Fruit fly (Drosophila melanogaster) whole organism, embryonic: Measurements from ENCODE around the gene CG5214.

ENCODE experiments used
- Atf-2 ChIP-seq: fragments of 200-800 bp; sonication (Bioruptor generic); optimal IDR thresholded peaks from 2 replicates; lab custom pipeline; 2016; ENCODE audit warnings: missing biosample characterization, missing genetic modification characterization
- C15 ChIP-seq: fragments of 200-800 bp; sonication (Bioruptor generic); IDR thresholded peaks from 3 replicates; pipeline ENCODE4 v1.3.6; 2022; ENCODE audit warnings: missing biosample characterization, missing genetic modification characterization
- CG10209 ChIP-seq: fragments of 200-800 bp; sonication (Bioruptor generic); optimal IDR thresholded peaks from 3 replicates; lab custom pipeline; 2017; ENCODE audit warnings: missing biosample characterization, mild to moderate bottlenecking, missing genetic modification characterization, missing genetic modification reagents
- CG12071 ChIP-seq: fragments of 200-800 bp; sonication (Bioruptor generic); optimal IDR thresholded peaks from 3 replicates; lab custom pipeline; 2018; ENCODE audit warnings: missing biosample characterization, mild to moderate bottlenecking, missing genetic modification characterization
- CG13296 ChIP-seq: fragments of 200-800 bp; sonication (Bioruptor generic); optimal IDR thresholded peaks from 3 replicates; lab custom pipeline; 2018; ENCODE audit warnings: missing biosample characterization, mild to moderate bottlenecking, missing genetic modification characterization
- CG13775 ChIP-seq: fragments of 200-800 bp; sonication (Bioruptor generic); optimal IDR thresholded peaks from 3 replicates; lab custom pipeline; 2017; ENCODE audit warnings: missing biosample characterization, mild to moderate bottlenecking, missing genetic modification characterization
- CG13894 ChIP-seq: fragments of 200-800 bp; sonication (Bioruptor generic); optimal IDR thresholded peaks from 3 replicates; lab custom pipeline; 2018; ENCODE audit warnings: missing biosample characterization, mild to moderate bottlenecking, missing genetic modification characterization, moderate library complexity
- CG14441 ChIP-seq: fragments of 200-800 bp; sonication (Bioruptor generic); IDR thresholded peaks from 2 replicates; pipeline ENCODE4 v1.3.6; 2022; ENCODE audit warnings: missing biosample characterization, missing genetic modification characterization
- CG17802 ChIP-seq: fragments of 200-800 bp; sonication (Bioruptor generic); optimal IDR thresholded peaks from 2 replicates; lab custom pipeline; 2018; ENCODE audit warnings: missing biosample characterization, mild to moderate bottlenecking, missing genetic modification characterization, moderate library complexity
- CG2712 ChIP-seq: fragments of 200-800 bp; optimal IDR thresholded peaks from 3 replicates; lab custom pipeline; 2019; ENCODE audit warnings: missing biosample characterization, mild to moderate bottlenecking, missing genetic modification characterization, moderate library complexity
- CG31365 ChIP-seq: fragments of 200-800 bp; sonication (Bioruptor generic); optimal IDR thresholded peaks from 2 replicates; lab custom pipeline; 2018; ENCODE audit warnings: missing biosample characterization, mild to moderate bottlenecking, missing genetic modification characterization
- CG34376 ChIP-seq: fragments of 200-800 bp; sonication (Bioruptor generic); optimal IDR thresholded peaks from 2 replicates; lab custom pipeline; 2018; ENCODE audit warnings: missing biosample characterization, mild to moderate bottlenecking, missing genetic modification characterization
- CG3726 ChIP-seq: fragments of 200-800 bp; sonication (Bioruptor generic); IDR thresholded peaks from 3 replicates; pipeline ENCODE4, ENCODE4 v1.3.6; 2022; ENCODE audit warnings: missing biosample characterization, missing genetic modification characterization
- CG43689 ChIP-seq: fragments of 200-800 bp; sonication (Bioruptor generic); IDR thresholded peaks from 2 replicates; pipeline ENCODE4 v1.3.6; 2022; ENCODE audit warnings: missing biosample characterization, missing genetic modification characterization
- CG4424 ChIP-seq: fragments of 200-800 bp; sonication (Bioruptor generic); optimal IDR thresholded peaks from 3 replicates; lab custom pipeline; 2016; ENCODE audit warnings: missing biosample characterization, missing genetic modification characterization
- CG5180 ChIP-seq: fragments of 200-800 bp; sonication (Bioruptor generic); optimal IDR thresholded peaks from 3 replicates; lab custom pipeline; 2017; ENCODE audit warnings: missing biosample characterization, missing genetic modification characterization, mild to moderate bottlenecking, moderate library complexity, missing genetic modification reagents
- CG6689 ChIP-seq: fragments of 200-800 bp; sonication (Bioruptor generic); IDR thresholded peaks from 2 replicates; pipeline ENCODE4 v1.3.6; 2022; ENCODE audit warnings: missing biosample characterization, missing genetic modification characterization
- CG7556 ChIP-seq: fragments of 200-800 bp; sonication (Bioruptor generic); optimal IDR thresholded peaks from 2 replicates; lab custom pipeline; 2017; ENCODE audit warnings: missing biosample characterization, mild to moderate bottlenecking, missing genetic modification characterization
- CG7839 ChIP-seq: fragments of 200-800 bp; sonication (Bioruptor generic); optimal IDR thresholded peaks from 3 replicates; lab custom pipeline; 2018; ENCODE audit warnings: missing biosample characterization, mild to moderate bottlenecking, missing genetic modification characterization, moderate library complexity
- CG9797 ChIP-seq: fragments of 200-800 bp; sonication (Bioruptor generic); optimal IDR thresholded peaks from 3 replicates; lab custom pipeline; 2018; ENCODE audit warnings: missing biosample characterization, mild to moderate bottlenecking, missing genetic modification characterization
- Dip3 ChIP-seq: fragments of 200-800 bp; sonication (Bioruptor generic); optimal IDR thresholded peaks from 3 replicates; lab custom pipeline; 2016; ENCODE audit warnings: missing biosample characterization, missing genetic modification characterization
- Dll ChIP-seq: fragments of 200-800 bp; sonication (Bioruptor generic); IDR thresholded peaks from 4 replicates; pipeline ENCODE4 v1.3.6; 2022; ENCODE audit warnings: missing biosample characterization, missing genetic modification characterization; ENCODE audit not compliant: partially characterized antibody
- Ets65A ChIP-seq: fragments of 200-800 bp; sonication (Bioruptor generic); peaks from one replicate; lab custom pipeline; 2016; ENCODE audit warnings: missing biosample characterization, missing genetic modification characterization
- GATAe ChIP-seq: fragments of 200-800 bp; sonication (Bioruptor generic); conservative IDR thresholded peaks from 2 replicates; pipeline ENCODE4 v1.3.6; 2022; ENCODE audit warnings: missing biosample characterization, missing genetic modification characterization
- HLH3B ChIP-seq: fragments of 200-800 bp; sonication (Bioruptor generic); IDR thresholded peaks from 2 replicates; pipeline ENCODE4 v1.3.6; 2022; ENCODE audit warnings: missing biosample characterization, missing genetic modification characterization
- HLH4C ChIP-seq: fragments of 200-800 bp; sonication (Bioruptor generic); IDR thresholded peaks from 3 replicates; pipeline ENCODE4 v1.3.6; 2022; ENCODE audit warnings: missing biosample characterization, missing genetic modification characterization; ENCODE audit not compliant: partially characterized antibody
- Hey ChIP-seq: fragments of 200-800 bp; sonication (Bioruptor generic); optimal IDR thresholded peaks from 3 replicates; lab custom pipeline; 2018; ENCODE audit warnings: missing biosample characterization, mild to moderate bottlenecking, missing genetic modification characterization
- Hmx ChIP-seq: fragments of 200-800 bp; sonication (Bioruptor generic); optimal IDR thresholded peaks from 2 replicates; lab custom pipeline; 2016; ENCODE audit warnings: missing biosample characterization, missing genetic modification characterization
- MTF-1 ChIP-seq: fragments of 200-800 bp; sonication (Bioruptor generic); optimal IDR thresholded peaks from 2 replicates; lab custom pipeline; 2018; ENCODE audit warnings: missing biosample characterization, mild to moderate bottlenecking, missing genetic modification characterization, borderline replicate concordance
- NFAT ChIP-seq: fragments of 200-800 bp; sonication (Bioruptor generic); IDR thresholded peaks from 2 replicates; pipeline ENCODE4 v1.3.6; 2022; ENCODE audit warnings: missing biosample characterization, missing genetic modification characterization
- Neu2 ChIP-seq: fragments of 200-800 bp; sonication (Bioruptor generic); optimal IDR thresholded peaks from 3 replicates; lab custom pipeline; 2016; ENCODE audit warnings: missing biosample characterization, missing genetic modification characterization, borderline replicate concordance
- Six4 ChIP-seq: fragments of 200-800 bp; sonication (Bioruptor generic); optimal IDR thresholded peaks from 2 replicates; lab custom pipeline; 2016; ENCODE audit warnings: missing biosample characterization, missing genetic modification characterization
- Sox102F ChIP-seq: fragments of 200-800 bp; sonication (Bioruptor generic); optimal IDR thresholded peaks from 2 replicates; lab custom pipeline; 2018; ENCODE audit warnings: missing biosample characterization, mild to moderate bottlenecking, missing genetic modification characterization, moderate library complexity
- al ChIP-seq: fragments of 200-800 bp; sonication (Bioruptor generic); IDR thresholded peaks from 2 replicates; pipeline ENCODE4 v1.3.6; 2022; ENCODE audit warnings: missing biosample characterization, missing genetic modification characterization
- ara ChIP-seq: fragments of 200-800 bp; sonication (Bioruptor generic); IDR thresholded peaks from 2 replicates; pipeline ENCODE4 v1.3.6; 2022; ENCODE audit warnings: missing biosample characterization, missing genetic modification characterization
- chif ChIP-seq, 2 experiments: fragments of 200-800 bp; sonication (Bioruptor generic); optimal IDR thresholded peaks; 3 replicates each; lab custom pipeline; 2016; ENCODE audit warnings: missing biosample characterization in 2 of 2, missing genetic modification characterization in 2 of 2
- da ChIP-seq: fragments of 200-800 bp; sonication (Bioruptor generic); optimal IDR thresholded peaks from 2 replicates; lab custom pipeline; 2016; ENCODE audit warnings: missing biosample characterization, missing genetic modification characterization
- dan ChIP-seq: fragments of 200-800 bp; sonication (Bioruptor generic); IDR thresholded peaks from 2 replicates; pipeline ENCODE4 v1.3.6; 2022; ENCODE audit warnings: missing biosample characterization, missing genetic modification characterization
- ewg ChIP-seq: fragments of 200-800 bp; sonication (Bioruptor generic); optimal IDR thresholded peaks from 3 replicates; lab custom pipeline; 2017; ENCODE audit warnings: mild to moderate bottlenecking, missing biosample characterization, missing genetic modification reagents, missing genetic modification characterization
- gcm ChIP-seq: fragments of 200-800 bp; sonication (Bioruptor generic); optimal IDR thresholded peaks from 2 replicates; lab custom pipeline; 2019; ENCODE audit warnings: missing biosample characterization, mild to moderate bottlenecking, missing genetic modification characterization, moderate library complexity
- kni ChIP-seq: fragments of 200-800 bp; sonication (Bioruptor generic); optimal IDR thresholded peaks from 3 replicates; lab custom pipeline; 2017; ENCODE audit warnings: mild to moderate bottlenecking, missing biosample characterization, missing genetic modification reagents, missing genetic modification characterization
- lola ChIP-seq, 3 experiments: fragments of >200 bp in 2 of 3; fragments of 200-800 bp in 1 of 3; sonication (Bioruptor generic) in 1 of 3; optimal IDR thresholded peaks; 2 replicates each; lab custom pipeline; 2017 to 2019; ENCODE audit warnings: missing biosample characterization in 3 of 3, missing genetic modification characterization in 3 of 3, mild to moderate bottlenecking in 1 of 3, moderate library complexity in 1 of 3
- luna ChIP-seq: fragments of 200-800 bp; sonication (Bioruptor generic); optimal IDR thresholded peaks from 2 replicates; lab custom pipeline; 2016; ENCODE audit warnings: missing biosample characterization, missing genetic modification characterization
- odd ChIP-seq: fragments of 200-800 bp; sonication (Bioruptor generic); optimal IDR thresholded peaks from 2 replicates; lab custom pipeline; 2017; ENCODE audit warnings: missing biosample characterization, mild to moderate bottlenecking, missing genetic modification characterization
- psq ChIP-seq: fragments of 200-800 bp; sonication (Bioruptor generic); optimal IDR thresholded peaks from 2 replicates; lab custom pipeline; 2017; ENCODE audit warnings: missing biosample characterization, missing genetic modification characterization
- repo ChIP-seq: fragments of 200-800 bp; sonication (Bioruptor generic); optimal IDR thresholded peaks from 2 replicates; lab custom pipeline; 2016; ENCODE audit warnings: missing biosample characterization, missing genetic modification characterization
- rib ChIP-seq: fragments of 200-800 bp; sonication (Bioruptor generic); IDR thresholded peaks from 2 replicates; pipeline ENCODE4 v1.3.6; 2022; ENCODE audit warnings: missing biosample characterization, missing genetic modification characterization
- shn ChIP-seq: fragments of 200-800 bp; sonication (Bioruptor generic); optimal IDR thresholded peaks from 3 replicates; lab custom pipeline; 2016; ENCODE audit warnings: missing biosample characterization, missing genetic modification characterization
- twi ChIP-seq: fragments of 200-800 bp; optimal IDR thresholded peaks from 2 replicates; lab custom pipeline; 2019; ENCODE audit warnings: missing biosample characterization, mild to moderate bottlenecking, missing genetic modification characterization, moderate library complexity

CG5214 gene

DNA sequence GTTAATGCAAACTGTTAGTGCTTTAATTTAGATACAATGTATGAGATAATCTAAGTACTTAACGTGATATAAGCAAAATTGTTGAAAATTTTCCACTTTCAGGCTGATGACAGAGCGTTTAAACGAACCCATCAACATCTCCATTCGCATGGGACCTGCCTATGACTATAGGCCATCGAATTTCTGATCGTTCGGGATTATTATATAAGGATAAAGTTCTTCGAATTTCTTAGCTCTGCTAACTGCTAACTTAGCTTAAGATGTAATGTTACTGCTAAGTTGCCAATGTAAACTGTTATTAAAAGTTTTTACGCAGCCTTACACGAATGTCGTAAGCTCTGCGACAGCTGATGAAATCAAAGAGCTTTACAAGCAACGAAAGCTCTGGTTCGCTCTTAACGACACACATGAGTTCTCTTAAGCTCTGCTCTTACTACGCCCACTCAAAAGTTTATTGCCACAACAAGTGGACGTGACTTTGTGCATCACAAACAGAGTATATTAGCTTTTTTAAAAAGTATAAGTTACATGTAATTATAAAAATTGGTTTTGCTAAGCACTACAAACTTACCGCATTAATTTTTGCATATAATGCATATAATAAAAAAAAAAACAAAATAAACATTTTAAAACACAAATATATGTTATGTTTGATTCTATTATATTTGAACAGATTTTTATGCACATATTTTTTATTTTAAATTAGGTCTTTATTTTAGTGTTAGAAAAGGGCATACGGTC lies 47.3 kb upstream of the CG5214 start (continued):
- no peak for TF ChIP-seq HLH4C (GFP tag; lab: Robert Waterston, UW)
- peak; percentile 99 for TF ChIP-seq CG13296 (GFP tag; lab: Kevin White, UChicago)
- TF ChIP-seq CG31365 (tag; lab: Kevin White, UChicago), result peak; percentile 66
- no peak for TF ChIP-seq Neu2
- peak; percentile 88 for TF ChIP-seq Dip3 (GFP tag; lab: Kevin White, UChicago)
- TF ChIP-seq Atf-2 (GFP tag; lab: Kevin White, UChicago), result peak; percentile 74
- peak; percentile 99 for TF ChIP-seq Ets65A
- TF ChIP-seq Hmx (GFP tag; lab: Kevin White, UChicago), result peak; percentile 82
- TF ChIP-seq CG43689 (GFP tag; lab: Robert Waterston, UW), result peak; percentile 95
- peak; percentile 96 for TF ChIP-seq CG3726
- peak; percentile 52 for TF ChIP-seq luna (GFP tag; lab: Kevin White, UChicago)
- TF ChIP-seq dan (GFP tag; lab: Robert Waterston, UW), result peak; percentile 64; the same call in 1 of the 2 replicates
- peak; percentile 98 for TF ChIP-seq rib (GFP tag; lab: Robert Waterston, UW)
- TF ChIP-seq repo (GFP tag; lab: Kevin White, UChicago), result peak; percentile 65
- TF ChIP-seq kni (GFP tag; lab: Kevin White, UChicago), result peak; percentile 92
- peak; percentile 98 for TF ChIP-seq CG13894
- TF ChIP-seq shn, result peak; percentile 82
- TF ChIP-seq CG17802 (tag; lab: Kevin White, UChicago), result peak; percentile 88
- TF ChIP-seq chif (GFP tag; optimal IDR thresholded peaks at IDR 0.05; lab: Kevin White, UChicago), result peak; percentile 69 to 88
- peak; percentile 98 for TF ChIP-seq GATAe (GFP tag; lab: Robert Waterston, UW)
- peak; percentile 91 for TF ChIP-seq CG12071 (GFP tag; lab: Kevin White, UChicago)
- peak; percentile 99 for TF ChIP-seq CG6689 (GFP tag; lab: Robert Waterston, UW)
- TF ChIP-seq Sox102F, result peak; percentile 99
- peak; percentile 82 for TF ChIP-seq da (GFP tag; lab: Kevin White, UChicago)
- peak; percentile 100 for TF ChIP-seq CG7839 (tag; lab: Kevin White, UChicago)
- TF ChIP-seq CG4424 (GFP tag; lab: Kevin White, UChicago), result peak; percentile 98
- TF ChIP-seq CG7556, result peak; percentile 100
- TF ChIP-seq gcm (GFP tag; lab: Kevin White, UChicago), result peak; percentile 97
- peak in 1 of 3 experiments; percentile 97 for TF ChIP-seq lola (GFP tag; optimal IDR thresholded peaks at IDR 0.05; lab: Kevin White, UChicago)
- peak; percentile 99 for TF ChIP-seq CG10209 (GFP tag; lab: Kevin White, UChicago)
- peak; percentile 97 for TF ChIP-seq ewg (GFP tag; lab: Kevin White, UChicago)
- TF ChIP-seq NFAT (GFP tag; lab: Robert Waterston, UW), result peak; percentile 95
- peak; percentile 97 for TF ChIP-seq CG2712 (tag; lab: Kevin White, UChicago)
- peak; percentile 98 for TF ChIP-seq HLH3B (GFP tag; lab: Robert Waterston, UW)
- peak; percentile 97 for TF ChIP-seq CG34376 (GFP tag; lab: Kevin White, UChicago)
- peak; percentile 96 for TF ChIP-seq C15 (GFP tag; lab: Robert Waterston, UW)
- TF ChIP-seq CG5180 (GFP tag; lab: Kevin White, UChicago), result peak; percentile 93
- TF ChIP-seq CG9797, result peak; percentile 33
- TF ChIP-seq al (GFP tag; lab: Robert Waterston, UW), result peak; percentile 99
- peak; percentile 94 for TF ChIP-seq psq (GFP tag; lab: Kevin White, UChicago)
- peak; percentile 84 for TF ChIP-seq MTF-1 (GFP tag; lab: Kevin White, UChicago)
- TF ChIP-seq ara (GFP tag; lab: Robert Waterston, UW), result peak; percentile 96
- TF ChIP-seq Hey (tag; lab: Kevin White, UChicago), result peak; percentile 72
- TF ChIP-seq odd (GFP tag; lab: Kevin White, UChicago), result peak; percentile 98
- TF ChIP-seq CG14441 (GFP tag; lab: Robert Waterston, UW), result peak; percentile 98
- TF ChIP-seq Six4 (GFP tag; lab: Kevin White, UChicago), result peak; percentile 98
- peak; percentile 98 for TF ChIP-seq CG13775 (GFP tag; lab: Kevin White, UChicago)
- TF ChIP-seq Dll (GFP tag; lab: Robert Waterston, UW), result no peak
- TF ChIP-seq twi (tag; lab: Kevin White, UChicago), result peak; percentile 88
